Fruit fly (Drosophila melanogaster): ENCODE data around the gene dac.

DNA sequence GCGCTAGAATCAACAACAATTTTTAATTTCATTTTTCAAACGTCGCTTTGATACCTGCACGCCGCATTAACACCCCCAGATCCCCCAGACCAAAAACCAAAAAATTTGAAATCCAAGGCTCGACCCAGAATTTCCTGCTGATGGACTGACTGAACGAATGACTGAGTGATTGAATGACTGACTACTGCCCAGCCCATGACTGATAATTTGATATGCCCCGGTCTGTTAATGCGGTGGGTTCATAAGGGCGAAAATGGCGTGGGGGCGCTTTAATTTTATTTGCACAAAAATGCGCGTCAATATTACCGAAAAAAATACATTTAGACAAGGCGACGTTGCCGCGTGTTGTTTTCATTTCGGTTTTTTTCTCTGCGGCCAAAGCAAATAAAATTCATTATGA lies 43.2 kb downstream of the dac start:
- no peak for TF ChIP-seq Myc (optimal IDR thresholded peaks at IDR 0.05)
- TF ChIP-seq h (optimal IDR thresholded peaks at IDR 0.05), result no peak
- no peak for TF ChIP-seq psq (optimal IDR thresholded peaks at IDR 0.05)
- no peak for TF ChIP-seq insv (optimal IDR thresholded peaks at IDR 0.05)
- no peak for TF ChIP-seq Sin3A (optimal IDR thresholded peaks at IDR 0.05)
- no peak for TF ChIP-seq ttk (optimal IDR thresholded peaks at IDR 0.05)

All from Kc167 (cell line).